Worm (Caenorhabditis elegans) whole organism, midembryonic: ENCODE data around the gene C53A5.9.

Source experiments
- T22C8.4 ChIP-seq: fragments of 200-800 bp; sonication (Bioruptor generic); IDR thresholded peaks from 2 replicates; pipeline ENCODE4 v1.3.6; 2022; ENCODE audit warnings: missing genetic modification characterization, missing compliant biosample characterization
- cog-1 ChIP-seq: sonication (generic microtip); optimal IDR thresholded peaks from 2 replicates; lab custom pipeline; 2016; ENCODE audit warnings: missing genetic modification characterization, missing compliant biosample characterization
- flt-1 ChIP-seq: fragments of 200-800 bp; sonication (Bioruptor generic); IDR thresholded peaks from 2 replicates; pipeline ENCODE4 v1.3.6; 2022; ENCODE audit warnings: missing genetic modification characterization, missing compliant biosample characterization
- klf-2 ChIP-seq: fragments of 200-800 bp; sonication (Bioruptor generic); conservative IDR thresholded peaks from 2 replicates; pipeline ENCODE4 v1.3.6; 2022; ENCODE audit warnings: missing genetic modification reagents, missing genetic modification characterization, missing compliant biosample characterization
- med-1 ChIP-seq: sonication (generic microtip); optimal IDR thresholded peaks from 2 replicates; lab custom pipeline; 2017; ENCODE audit warnings: missing genetic modification characterization, mild to moderate bottlenecking, missing compliant biosample characterization, antibody characterized with exemption, missing genetic modification reagents; ENCODE audit not compliant: insufficient read depth
- ref-1 ChIP-seq: fragments of 200-800 bp; sonication (Bioruptor generic); conservative IDR thresholded peaks from 2 replicates; pipeline ENCODE4 v1.3.6; 2022; ENCODE audit warnings: missing genetic modification reagents, missing genetic modification characterization, missing compliant biosample characterization
- tab-1 ChIP-seq: fragments of 200-800 bp; sonication (Bioruptor generic); IDR thresholded peaks from 2 replicates; pipeline ENCODE4 v1.3.6; 2022; ENCODE audit warnings: missing genetic modification characterization, missing compliant biosample characterization
- ztf-23 ChIP-seq: fragments of 200-800 bp; sonication (Bioruptor generic); IDR thresholded peaks from 2 replicates; pipeline ENCODE4 v1.3.6; 2022; ENCODE audit warnings: missing genetic modification reagents, missing genetic modification characterization, missing compliant biosample characterization
- ztf-29 ChIP-seq: fragments of 200-800 bp; sonication (Bioruptor generic); IDR thresholded peaks from 2 replicates; pipeline ENCODE4 v1.3.6; 2022; ENCODE audit warnings: missing genetic modification reagents, missing genetic modification characterization, missing compliant biosample characterization

The C53A5.9 gene

ce11 chrV:14579619-14580018 lies 21.0 kb upstream of the C53A5.9 start, which contains the start of gene gar-3:
TSS of gene gar-3 (minus strand) at chrV:14579719.
- TF ChIP-seq cog-1 (tag; lab: Kevin White, UChicago) (no peak), ref-1 (no peak)

ce11 chrV:14576745-14577373 lies 18.2 kb upstream of the C53A5.9 start:
- TF ChIP-seq ztf-29 (GFP tag; lab: Robert Waterston, UW) (no peak), cog-1 (tag; lab: Kevin White, UChicago) (no peak), klf-2 (GFP tag; lab: Robert Waterston, UW) (no peak), tab-1 (GFP tag; lab: Robert Waterston, UW) (no peak), med-1 (GFP tag; lab: Kevin White, UChicago) (no peak), ztf-23 (no peak), T22C8.4 (GFP tag; lab: Robert Waterston, UW) (no peak), flt-1 (no peak), ref-1 (no peak)

ce11 chrV:14562589-14562988 lies 3.9 kb upstream of the C53A5.9 start, which contains the start of gene C53A5.11:
TSS of gene C53A5.11 (plus strand) at chrV:14562889.
- TF ChIP-seq ztf-23 (no peak), cog-1 (tag; lab: Kevin White, UChicago) (no peak), ref-1 (no peak), tab-1 (GFP tag; lab: Robert Waterston, UW) (no peak), T22C8.4 (GFP tag; lab: Robert Waterston, UW) (no peak), med-1 (GFP tag; lab: Kevin White, UChicago) (no peak), klf-2 (GFP tag; lab: Robert Waterston, UW) (no peak), ztf-29 (GFP tag; lab: Robert Waterston, UW) (no peak), flt-1 (no peak)

DNA sequence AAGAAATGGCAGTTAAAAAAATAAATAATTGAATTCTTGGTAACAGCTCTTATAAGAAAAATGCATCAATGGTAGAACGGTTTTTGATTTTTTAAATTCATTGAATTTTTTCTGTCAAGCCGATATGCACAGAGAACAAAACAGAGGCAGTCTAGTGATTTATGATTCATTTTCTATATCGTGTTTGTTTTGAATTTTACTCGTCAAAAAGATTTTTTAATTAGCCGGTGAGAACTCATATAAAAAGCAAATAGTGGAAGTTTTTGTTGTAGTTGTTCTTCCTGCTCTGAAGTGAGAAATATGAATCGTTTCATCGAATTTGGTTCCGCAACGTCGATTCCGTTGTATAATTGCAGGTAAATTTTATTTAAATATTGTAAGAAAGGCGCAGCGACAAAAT lies 655 bp upstream of the C53A5.9 start, which contains the start of gene srt-32:
Gene srt-32, plus strand, starts transcription at position 301 of the 400 bp plus-strand sequence.
- TF ChIP-seq ref-1 (no peak), tab-1 (GFP tag; lab: Robert Waterston, UW) (no peak), T22C8.4 (GFP tag; lab: Robert Waterston, UW) (no peak)

- no peak for TF ChIP-seq tab-1 (GFP tag; lab: Robert Waterston, UW)
These were observed 2.5 kb downstream of the C53A5.9 start, which contains the start of gene srg-47 for ce11 chrV:14556187-14556586. TSS of gene srg-47 (minus strand) at chrV:14556287.

DNA sequence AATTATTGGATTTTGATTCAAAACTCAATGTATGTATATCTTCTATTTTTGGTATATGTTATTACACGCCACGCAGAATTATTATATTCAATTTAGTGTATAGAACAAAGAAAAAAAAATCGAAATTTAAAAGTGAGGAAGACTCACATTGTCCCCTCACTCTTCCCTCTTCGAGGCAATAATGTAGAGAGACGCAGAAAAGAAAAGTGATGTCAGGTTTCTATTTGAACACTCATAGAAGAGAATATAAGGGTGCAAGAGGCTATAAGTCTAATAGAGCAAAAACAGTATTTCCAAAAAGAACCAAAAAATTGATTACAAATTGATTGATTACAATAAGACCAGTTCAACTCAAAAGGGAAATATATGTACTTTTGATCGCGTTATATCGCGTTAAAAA lies 10.1 kb downstream of the C53A5.9 start:
- TF ChIP-seq flt-1 (no peak), ztf-29 (GFP tag; lab: Robert Waterston, UW) (no peak), tab-1 (GFP tag; lab: Robert Waterston, UW) (no peak)

ce11 chrV:14546569-14546968 lies 12.1 kb downstream of the C53A5.9 start, which contains the start of gene C53A5.13:
TSS of gene C53A5.13 (plus strand) at chrV:14546869.
- TF ChIP-seq flt-1, result no peak
- TF ChIP-seq T22C8.4 (GFP tag; lab: Robert Waterston, UW), result no peak
- TF ChIP-seq med-1 (GFP tag; lab: Kevin White, UChicago), result no peak
- no peak for TF ChIP-seq cog-1 (tag; lab: Kevin White, UChicago)
- TF ChIP-seq ref-1, result no peak
- no peak for TF ChIP-seq tab-1 (GFP tag; lab: Robert Waterston, UW)

DNA sequence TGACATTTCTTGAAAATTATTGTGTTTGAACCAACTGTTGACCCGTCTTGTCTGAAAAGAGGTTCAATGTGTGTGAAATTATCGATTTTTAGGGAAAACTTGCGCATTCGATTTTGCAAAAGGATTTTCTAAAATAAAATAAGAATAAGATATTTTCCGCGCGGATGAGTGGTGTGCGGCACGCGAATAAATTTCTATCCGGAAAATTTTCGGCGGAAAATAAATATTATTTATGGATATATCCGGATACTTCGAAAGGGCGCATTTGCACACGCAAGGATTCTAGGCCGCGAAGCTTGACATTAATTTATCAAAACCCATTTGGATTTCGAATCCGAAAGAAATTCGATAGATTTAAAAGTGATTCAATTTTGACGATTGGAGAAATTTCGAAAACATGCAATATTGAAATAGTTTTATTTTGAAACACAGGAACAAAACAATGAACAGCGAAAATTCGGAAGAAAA lies 12.8 kb downstream of the C53A5.9 start, which contains the start of gene rike-1:
Gene rike-1, minus strand, starts transcription at position 51 of the 468 bp plus-strand sequence.
- TF ChIP-seq ref-1 (no peak), klf-2 (GFP tag; lab: Robert Waterston, UW) (no peak), ztf-29 (GFP tag; lab: Robert Waterston, UW) (no peak), cog-1 (tag; lab: Kevin White, UChicago) (peak; percentile 3), flt-1 (no peak)

DNA sequence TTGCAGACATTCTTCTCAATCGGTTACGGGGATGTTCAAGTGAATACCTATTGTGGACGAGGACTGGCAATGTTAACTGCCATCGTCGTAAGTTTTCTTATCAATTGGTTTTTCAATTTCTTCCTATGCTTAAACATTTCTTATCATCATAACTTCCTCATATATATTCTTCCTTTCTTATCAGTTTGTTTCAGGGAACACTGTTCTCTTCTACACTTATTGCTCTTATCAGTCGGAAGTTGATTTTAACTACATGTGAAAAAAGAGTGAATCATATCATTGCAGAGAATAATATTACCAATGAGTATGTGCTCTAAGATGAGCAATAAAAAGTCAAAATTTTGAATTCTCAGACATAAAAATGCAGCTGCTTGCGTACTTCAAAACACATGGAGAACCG lies 16.5 kb downstream of the C53A5.9 start:
- TF ChIP-seq ztf-29 (GFP tag; lab: Robert Waterston, UW) (no peak), cog-1 (tag; lab: Kevin White, UChicago) (no peak), T22C8.4 (GFP tag; lab: Robert Waterston, UW) (no peak), ztf-23 (no peak), klf-2 (GFP tag; lab: Robert Waterston, UW) (no peak), med-1 (GFP tag; lab: Kevin White, UChicago) (no peak), flt-1 (no peak), tab-1 (GFP tag; lab: Robert Waterston, UW) (no peak)

DNA sequence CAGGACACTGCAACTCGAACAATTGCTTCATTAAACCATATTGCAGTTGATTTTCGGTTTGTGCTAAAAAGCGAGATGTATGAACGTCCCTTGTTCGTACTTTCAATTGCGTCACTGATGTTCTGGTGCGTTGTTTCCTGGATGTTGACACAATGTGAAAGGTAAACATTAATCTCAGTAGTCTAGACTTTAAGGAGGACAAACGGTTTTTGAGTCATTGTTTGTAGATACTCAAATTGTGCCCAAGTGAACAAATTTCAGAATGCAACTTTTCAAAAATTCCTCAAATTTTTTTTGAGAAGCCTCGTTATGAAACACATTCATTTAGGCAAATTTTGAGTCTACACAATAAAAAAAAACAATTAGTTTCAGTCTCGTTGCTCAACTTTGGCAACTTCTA lies 17.7 kb downstream of the C53A5.9 start:
- TF ChIP-seq med-1 (GFP tag; lab: Kevin White, UChicago), result no peak
- no peak for TF ChIP-seq tab-1 (GFP tag; lab: Robert Waterston, UW)
- no peak for TF ChIP-seq klf-2 (GFP tag; lab: Robert Waterston, UW)
- no peak for TF ChIP-seq flt-1
- no peak for TF ChIP-seq T22C8.4 (GFP tag; lab: Robert Waterston, UW)
- no peak for TF ChIP-seq cog-1 (tag; lab: Kevin White, UChicago)
- no peak for TF ChIP-seq ref-1

DNA sequence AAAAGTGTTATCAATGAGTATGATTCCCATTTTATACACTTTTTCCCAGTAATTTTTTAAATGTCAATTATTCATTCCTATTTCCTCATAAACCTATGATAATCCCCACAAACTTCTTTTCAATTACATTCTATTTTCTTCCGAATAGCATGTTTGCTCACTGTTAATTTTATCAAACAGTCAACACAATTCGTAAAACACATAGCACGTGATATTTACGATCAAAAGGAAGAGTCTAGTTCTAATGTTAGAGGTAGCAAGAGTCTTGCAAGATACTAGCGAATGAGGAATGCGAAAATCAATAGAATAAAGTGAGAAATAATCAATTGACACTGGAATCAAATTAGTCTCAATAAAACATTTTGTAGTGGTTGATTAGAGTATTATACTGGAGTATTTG lies 19.3 kb downstream of the C53A5.9 start:
- TF ChIP-seq ztf-29 (GFP tag; lab: Robert Waterston, UW), result no peak
- no peak for TF ChIP-seq cog-1 (tag; lab: Kevin White, UChicago)
- no peak for TF ChIP-seq flt-1
- TF ChIP-seq tab-1 (GFP tag; lab: Robert Waterston, UW), result no peak
- TF ChIP-seq klf-2 (GFP tag; lab: Robert Waterston, UW), result no peak
- TF ChIP-seq ref-1, result no peak
- TF ChIP-seq ztf-23, result no peak
- no peak for TF ChIP-seq T22C8.4 (GFP tag; lab: Robert Waterston, UW)
- TF ChIP-seq med-1 (GFP tag; lab: Kevin White, UChicago), result no peak
